Fruit fly (Drosophila melanogaster): Measurements from ENCODE around the gene Atpalpha.

dm6 chr3R:20958599-20959150, 10.2 kb downstream of the Atpalpha start:
- TF ChIP-seq Lpt (GFP tag; optimal IDR thresholded peaks at IDR 0.05) = no peak
- no peak for TF ChIP-seq CG9139 (GFP tag; optimal IDR thresholded peaks at IDR 0.05)
- no peak for TF ChIP-seq cyc (GFP tag; optimal IDR thresholded peaks at IDR 0.05)
- no peak for TF ChIP-seq CG32006 (GFP tag; optimal IDR thresholded peaks at IDR 0.05)
- no peak for TF ChIP-seq topi (GFP tag; optimal IDR thresholded peaks at IDR 0.05)
- TF ChIP-seq CG8119 (GFP tag; IDR thresholded peaks at IDR 0.05) = no peak
- no peak for TF ChIP-seq net (GFP tag; optimal IDR thresholded peaks at IDR 0.05)
- TF ChIP-seq Blimp-1 (GFP tag; optimal IDR thresholded peaks at IDR 0.05) = no peak
- TF ChIP-seq CG6808 (GFP tag; optimal IDR thresholded peaks at IDR 0.05) = no peak
- no peak for TF ChIP-seq Gug (GFP tag; IDR thresholded peaks at IDR 0.05)
- no peak for TF ChIP-seq CG11294 (GFP tag; IDR thresholded peaks at IDR 0.05)
- TF ChIP-seq Smox (GFP tag; optimal IDR thresholded peaks at IDR 0.05) = no peak
